Worm (Caenorhabditis elegans) whole organism, mixed stage, embryonic: Measurements from ENCODE around the gene apl-1.

Source experiments
- M03D4.4 ChIP-seq: sonication (generic microtip); optimal IDR thresholded peaks from 2 replicates; lab custom pipeline; 2017; ENCODE audit warnings: mild to moderate bottlenecking, missing genetic modification characterization, missing compliant biosample characterization
- bed-3 ChIP-seq: fragments of 200-800 bp; sonication (Bioruptor generic); optimal IDR thresholded peaks from 3 replicates; lab custom pipeline; 2018; ENCODE audit warnings: mild to moderate bottlenecking, missing genetic modification characterization, moderate library complexity, missing compliant biosample characterization
- blmp-1 ChIP-seq: fragments of 150-350 bp; optimal IDR thresholded peaks from 2 replicates; lab custom pipeline; 2014; ENCODE audit warnings: missing biosample characterization, missing genetic modification characterization
- ceh-39 ChIP-seq: fragments of 150-350 bp; optimal IDR thresholded peaks from 2 replicates; lab custom pipeline; 2014; ENCODE audit warnings: missing biosample characterization, missing genetic modification characterization
- ceh-43 ChIP-seq: fragments of 200-800 bp; sonication (Bioruptor generic); optimal IDR thresholded peaks from 2 replicates; lab custom pipeline; 2018; ENCODE audit warnings: mild to moderate bottlenecking, missing genetic modification characterization, moderate library complexity, missing compliant biosample characterization
- ceh-83 ChIP-seq: fragments of 200-800 bp; sonication (Bioruptor generic); optimal IDR thresholded peaks from 2 replicates; lab custom pipeline; 2018; ENCODE audit warnings: mild to moderate bottlenecking, missing genetic modification characterization, missing compliant biosample characterization
- ces-1 ChIP-seq: fragments of 150-350 bp; optimal IDR thresholded peaks from 2 replicates; lab custom pipeline; 2014; ENCODE audit warnings: missing biosample characterization, missing genetic modification reagents, missing genetic modification characterization
- cnd-1 ChIP-seq: fragments of 200-800 bp; sonication (Bioruptor generic); optimal IDR thresholded peaks from 2 replicates; lab custom pipeline; 2018; ENCODE audit warnings: mild to moderate bottlenecking, missing genetic modification characterization, missing compliant biosample characterization
- drap-1 ChIP-seq: fragments of 200-800 bp; sonication (Bioruptor generic); optimal IDR thresholded peaks from 3 replicates; lab custom pipeline; 2018; ENCODE audit warnings: mild to moderate bottlenecking, missing genetic modification characterization, missing compliant biosample characterization
- elt-1 ChIP-seq: sonication (generic microtip); optimal IDR thresholded peaks from 2 replicates; lab custom pipeline; 2017; ENCODE audit warnings: missing genetic modification characterization, mild to moderate bottlenecking, missing compliant biosample characterization, antibody characterized with exemption, moderate library complexity, borderline replicate concordance; ENCODE audit not compliant: insufficient read depth
- elt-3 ChIP-seq: fragments of 150-350 bp; optimal IDR thresholded peaks from 2 replicates; lab custom pipeline; 2014; ENCODE audit warnings: missing biosample characterization, missing genetic modification characterization
- flh-1 ChIP-seq: fragments of 200-800 bp; sonication (Bioruptor generic); optimal IDR thresholded peaks from 2 replicates; lab custom pipeline; 2018; ENCODE audit warnings: mild to moderate bottlenecking, missing genetic modification characterization, moderate library complexity, missing compliant biosample characterization
- ham-2 ChIP-seq: fragments of 200-800 bp; sonication (Bioruptor generic); optimal IDR thresholded peaks from 2 replicates; lab custom pipeline; 2018; ENCODE audit warnings: mild to moderate bottlenecking, missing genetic modification characterization, missing compliant biosample characterization
- hlh-1 ChIP-seq: fragments of 150-350 bp; optimal IDR thresholded peaks from 2 replicates; lab custom pipeline; 2014; ENCODE audit warnings: missing biosample characterization, missing genetic modification reagents, missing genetic modification characterization
- lin-32 ChIP-seq: fragments of 200-800 bp; sonication (Bioruptor generic); optimal IDR thresholded peaks from 2 replicates; lab custom pipeline; 2018; ENCODE audit warnings: mild to moderate bottlenecking, missing genetic modification characterization, missing compliant biosample characterization
- lsy-2 ChIP-seq: fragments of 150-350 bp; optimal IDR thresholded peaks from 2 replicates; lab custom pipeline; 2014; ENCODE audit warnings: missing biosample characterization, missing genetic modification characterization
- mab-5 ChIP-seq: fragments of 150-350 bp; optimal IDR thresholded peaks from 2 replicates; lab custom pipeline; 2014; ENCODE audit warnings: missing biosample characterization, missing genetic modification characterization
- mep-1 ChIP-seq: fragments of 150-350 bp; optimal IDR thresholded peaks from 2 replicates; lab custom pipeline; 2017; ENCODE audit warnings: missing biosample characterization, missing genetic modification reagents, missing genetic modification characterization, inconsistent platforms
- mls-2 ChIP-seq: sonication (generic microtip); optimal IDR thresholded peaks from 2 replicates; lab custom pipeline; 2016; ENCODE audit warnings: mild to moderate bottlenecking, missing genetic modification characterization, moderate library complexity, missing compliant biosample characterization
- nhr-12 ChIP-seq: fragments of 150-350 bp; optimal IDR thresholded peaks from 2 replicates; lab custom pipeline; 2014; ENCODE audit warnings: missing biosample characterization, missing genetic modification characterization
- nhr-2 ChIP-seq: fragments of 150-350 bp; optimal IDR thresholded peaks from 2 replicates; lab custom pipeline; 2014; ENCODE audit warnings: missing biosample characterization, missing genetic modification characterization
- nhr-237 ChIP-seq: fragments of 150-350 bp; optimal IDR thresholded peaks from 2 replicates; lab custom pipeline; 2014; ENCODE audit warnings: missing biosample characterization, missing genetic modification characterization
- nhr-76 ChIP-seq: sonication (generic microtip); optimal IDR thresholded peaks from 2 replicates; lab custom pipeline; 2017; ENCODE audit warnings: missing biosample characterization, missing genetic modification characterization
- pha-4 ChIP-seq: fragments of 150-350 bp; optimal IDR thresholded peaks from 2 replicates; lab custom pipeline; 2018; ENCODE audit warnings: missing biosample characterization, missing genetic modification reagents, missing genetic modification characterization
- sem-2 ChIP-seq: fragments of 200-800 bp; sonication (Bioruptor generic); optimal IDR thresholded peaks from 2 replicates; lab custom pipeline; 2018; ENCODE audit warnings: mild to moderate bottlenecking, missing genetic modification characterization, missing compliant biosample characterization
- snpc-4 ChIP-seq: fragments of 150-350 bp; optimal IDR thresholded peaks from 2 replicates; lab custom pipeline; 2014; ENCODE audit warnings: missing biosample characterization, missing genetic modification characterization
- sptf-1 ChIP-seq: sonication (generic microtip); optimal IDR thresholded peaks from 2 replicates; lab custom pipeline; 2017; ENCODE audit warnings: mild to moderate bottlenecking, missing genetic modification characterization, moderate library complexity, missing compliant biosample characterization
- tbx-8 ChIP-seq: fragments of 200-800 bp; sonication (Bioruptor generic); optimal IDR thresholded peaks from 2 replicates; lab custom pipeline; 2018; ENCODE audit warnings: mild to moderate bottlenecking, missing genetic modification characterization, moderate library complexity, missing compliant biosample characterization
- unc-120 ChIP-seq: sonication (generic microtip); optimal IDR thresholded peaks from 2 replicates; lab custom pipeline; 2017; ENCODE audit warnings: missing genetic modification characterization, missing compliant biosample characterization; ENCODE audit not compliant: poor library complexity, severe bottlenecking
- unc-39 ChIP-seq: fragments of 150-350 bp; optimal IDR thresholded peaks from 2 replicates; lab custom pipeline; 2014; ENCODE audit warnings: missing biosample characterization, missing genetic modification characterization
- unc-62 ChIP-seq: fragments of 150-350 bp; optimal IDR thresholded peaks from 2 replicates; lab custom pipeline; 2014; ENCODE audit warnings: missing biosample characterization, missing genetic modification reagents, missing genetic modification characterization
- zip-8 ChIP-seq: fragments of 150-350 bp; optimal IDR thresholded peaks from 2 replicates; lab custom pipeline; 2014; ENCODE audit warnings: missing biosample characterization, missing genetic modification characterization
- ztf-11 ChIP-seq: fragments of 150-350 bp; optimal IDR thresholded peaks from 2 replicates; lab custom pipeline; 2014; ENCODE audit warnings: missing biosample characterization, missing genetic modification characterization

Gene apl-1

DNA sequence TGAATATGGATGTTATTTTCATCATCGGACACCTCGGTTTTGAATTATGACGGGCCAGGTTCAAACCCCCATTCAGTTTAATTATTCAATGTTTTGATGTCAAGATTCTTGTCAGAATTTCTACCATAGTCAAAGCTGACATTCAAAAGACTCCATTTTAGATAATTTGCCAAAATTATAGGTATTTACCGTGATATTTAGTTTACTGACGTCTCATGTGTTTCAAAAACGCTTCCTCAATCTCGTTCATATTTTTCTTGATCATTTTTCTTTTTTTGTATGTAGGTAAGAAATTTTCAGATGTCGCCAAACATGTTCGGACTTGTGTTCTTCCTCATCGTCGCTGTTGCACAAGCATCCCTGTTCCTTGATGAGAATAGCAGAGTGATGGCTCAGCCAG, 46.1 kb upstream of the apl-1 start, which contains the start of gene EGAP5.1:
Gene EGAP5.1 (plus strand): TSS at position 301 of the 400 bp plus-strand sequence.
- TF ChIP-seq lin-32 (no peak), ceh-43 (no peak), ztf-11 (tag; lab: Kevin White, UChicago) (no peak), zip-8 (no peak), nhr-237 (no peak), elt-3 (no peak), drap-1 (GFP tag; lab: Kevin White, UChicago) (no peak), ceh-39 (no peak), mls-2 (tag; lab: Kevin White, UChicago) (no peak), ham-2 (GFP tag; lab: Kevin White, UChicago) (no peak), cnd-1 (tag; lab: Kevin White, UChicago) (no peak), sem-2 (GFP tag; lab: Kevin White, UChicago) (no peak), nhr-2 (tag; lab: Kevin White, UChicago) (no peak), hlh-1 (tag; lab: Kevin White, UChicago) (no peak), M03D4.4 (tag; lab: Kevin White, UChicago) (no peak), unc-39 (no peak), snpc-4 (no peak), elt-1 (tag; lab: Kevin White, UChicago) (no peak)
- TF ChIP-seq, all 35 proteins: peak for 0

DNA sequence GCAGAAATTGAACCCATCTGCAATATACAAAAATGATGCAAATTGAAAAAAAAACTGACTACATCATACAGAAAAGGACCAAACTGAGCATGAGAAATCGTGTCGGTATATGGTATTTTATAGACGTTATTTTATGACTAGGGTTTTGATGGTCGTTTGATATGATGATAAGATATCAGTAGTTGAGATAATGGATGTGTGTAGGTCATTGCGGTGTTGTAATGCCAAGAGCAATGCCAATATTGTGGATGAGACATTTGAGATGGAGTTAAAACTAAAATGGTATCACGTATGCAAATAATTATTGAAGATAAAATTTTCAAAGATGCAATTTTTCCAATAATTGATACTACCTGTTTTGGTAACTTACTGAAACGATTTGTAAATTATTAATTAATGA, 43.0 kb upstream of the apl-1 start, which contains the start of gene C31H2.4:
Gene C31H2.4 (minus strand): TSS at position 19 of the 400 bp plus-strand sequence.
- TF ChIP-seq sptf-1 (tag; lab: Kevin White, UChicago) (no peak), zip-8 (no peak), ceh-43 (no peak), elt-1 (tag; lab: Kevin White, UChicago) (no peak), nhr-12 (tag; lab: Kevin White, UChicago) (no peak), ceh-83 (GFP tag; lab: Kevin White, UChicago) (no peak), nhr-76 (tag; lab: Kevin White, UChicago) (no peak), elt-3 (no peak), tbx-8 (GFP tag; lab: Kevin White, UChicago) (no peak), drap-1 (GFP tag; lab: Kevin White, UChicago) (no peak), ham-2 (GFP tag; lab: Kevin White, UChicago) (no peak), bed-3 (GFP tag; lab: Kevin White, UChicago) (no peak), pha-4 (tag; lab: Kevin White, UChicago) (no peak), ces-1 (GFP tag; lab: Kevin White, UChicago) (no peak), hlh-1 (tag; lab: Kevin White, UChicago) (no peak), sem-2 (GFP tag; lab: Kevin White, UChicago) (no peak)

DNA sequence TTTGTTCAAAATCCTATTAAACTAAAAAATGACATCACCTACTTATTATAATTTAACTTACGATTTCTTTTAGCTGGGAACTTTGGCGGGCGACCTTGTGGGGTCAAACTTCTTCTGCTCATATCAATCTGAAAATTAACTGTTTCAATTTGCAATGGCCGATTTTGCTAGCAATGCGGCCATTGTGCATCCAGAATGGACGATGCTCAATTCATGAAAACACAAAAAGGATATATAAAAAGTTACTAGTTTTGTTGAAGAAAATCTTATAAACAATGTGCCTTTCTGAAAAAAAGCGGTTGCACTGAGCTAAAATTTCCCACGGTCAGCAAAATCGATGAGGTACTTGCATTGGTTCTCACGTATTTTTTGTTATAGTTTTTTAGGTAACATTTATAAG, 37.6 kb upstream of the apl-1 start, which contains the start of gene C31H2.3:
Gene C31H2.3 (minus strand): TSS at position 101 of the 400 bp plus-strand sequence.
- TF ChIP-seq ceh-83 (GFP tag; lab: Kevin White, UChicago), result no peak
- TF ChIP-seq sem-2 (GFP tag; lab: Kevin White, UChicago), result no peak
- no peak for TF ChIP-seq elt-3
- no peak for TF ChIP-seq unc-120 (tag; lab: Kevin White, UChicago)
- TF ChIP-seq nhr-237, result no peak
- TF ChIP-seq lin-32, result no peak
- no peak for TF ChIP-seq snpc-4
- no peak for TF ChIP-seq blmp-1
- no peak for TF ChIP-seq mls-2 (tag; lab: Kevin White, UChicago)
- TF ChIP-seq M03D4.4 (tag; lab: Kevin White, UChicago), result no peak

DNA sequence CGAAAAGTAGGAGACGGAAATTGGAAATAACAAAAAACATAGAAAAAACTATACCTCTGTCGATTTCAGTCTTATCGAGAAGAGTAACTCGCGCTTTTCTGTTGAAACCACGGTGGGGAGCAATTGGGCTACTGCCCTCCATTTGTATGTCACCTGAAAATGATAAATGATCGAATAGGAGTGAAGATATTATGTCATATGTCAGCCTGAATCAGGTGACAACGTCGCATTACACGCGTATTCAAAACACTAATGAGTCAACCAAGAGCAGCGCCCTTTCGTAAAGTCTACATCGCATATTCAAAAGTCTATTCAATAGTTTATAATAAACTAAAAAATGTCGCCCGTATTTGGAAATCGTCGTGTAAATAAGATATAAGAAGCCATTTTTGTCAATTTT, 36.3 kb upstream of the apl-1 start:
- TF ChIP-seq blmp-1, result no peak
- no peak for TF ChIP-seq M03D4.4 (tag; lab: Kevin White, UChicago)
- no peak for TF ChIP-seq cnd-1 (tag; lab: Kevin White, UChicago)
- no peak for TF ChIP-seq flh-1 (GFP tag; lab: Kevin White, UChicago)
- TF ChIP-seq tbx-8 (GFP tag; lab: Kevin White, UChicago), result no peak
- TF ChIP-seq nhr-12 (tag; lab: Kevin White, UChicago), result no peak
- no peak for TF ChIP-seq lsy-2 (tag; lab: Kevin White, UChicago)

DNA sequence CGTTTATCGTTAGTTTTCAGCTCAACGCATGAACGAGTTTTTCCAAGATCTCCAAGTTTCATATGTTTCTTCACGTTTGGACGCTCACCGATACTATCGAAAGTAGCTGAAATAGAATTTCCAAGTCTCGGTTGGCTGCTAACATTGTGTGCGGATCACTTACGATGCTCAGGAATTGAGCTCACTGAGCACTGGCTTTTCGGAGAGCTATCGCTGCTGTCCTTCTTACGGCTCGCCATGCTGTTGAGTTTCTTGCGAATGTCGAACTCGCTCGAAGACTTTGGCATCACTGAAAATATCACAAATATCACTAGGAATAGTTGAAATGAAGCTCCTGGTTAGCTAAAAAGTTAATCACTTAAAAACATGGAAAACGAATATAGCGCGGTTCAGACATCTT, 35.2 kb upstream of the apl-1 start:
- TF ChIP-seq ceh-43 (no peak), pha-4 (tag; lab: Kevin White, UChicago) (no peak), mep-1 (no peak), mab-5 (no peak), sptf-1 (tag; lab: Kevin White, UChicago) (no peak), ztf-11 (tag; lab: Kevin White, UChicago) (no peak), nhr-12 (tag; lab: Kevin White, UChicago) (no peak), unc-62 (no peak), nhr-76 (tag; lab: Kevin White, UChicago) (no peak), sem-2 (GFP tag; lab: Kevin White, UChicago) (no peak), lin-32 (no peak), elt-1 (tag; lab: Kevin White, UChicago) (no peak), bed-3 (GFP tag; lab: Kevin White, UChicago) (no peak), mls-2 (tag; lab: Kevin White, UChicago) (no peak), blmp-1 (no peak), snpc-4 (no peak), flh-1 (GFP tag; lab: Kevin White, UChicago) (no peak), M03D4.4 (tag; lab: Kevin White, UChicago) (no peak)
- TF ChIP-seq, all 35 proteins: peak for 0
